Worm (Caenorhabditis elegans) whole organism, mixed stage, embryonic: ENCODE measurements around the gene str-57.

ENCODE experiments used
- M03D4.4 ChIP-seq: sonication (generic microtip); optimal IDR thresholded peaks from 2 replicates; lab custom pipeline; 2017; ENCODE audit warnings: mild to moderate bottlenecking, missing genetic modification characterization, missing compliant biosample characterization
- blmp-1 ChIP-seq: fragments of 150-350 bp; optimal IDR thresholded peaks from 2 replicates; lab custom pipeline; 2014; ENCODE audit warnings: missing biosample characterization, missing genetic modification characterization
- ceh-39 ChIP-seq: fragments of 150-350 bp; optimal IDR thresholded peaks from 2 replicates; lab custom pipeline; 2014; ENCODE audit warnings: missing biosample characterization, missing genetic modification characterization
- ceh-43 ChIP-seq: fragments of 200-800 bp; sonication (Bioruptor generic); optimal IDR thresholded peaks from 2 replicates; lab custom pipeline; 2018; ENCODE audit warnings: mild to moderate bottlenecking, missing genetic modification characterization, moderate library complexity, missing compliant biosample characterization
- ceh-83 ChIP-seq: fragments of 200-800 bp; sonication (Bioruptor generic); optimal IDR thresholded peaks from 2 replicates; lab custom pipeline; 2018; ENCODE audit warnings: mild to moderate bottlenecking, missing genetic modification characterization, missing compliant biosample characterization
- ces-1 ChIP-seq: fragments of 150-350 bp; optimal IDR thresholded peaks from 2 replicates; lab custom pipeline; 2014; ENCODE audit warnings: missing biosample characterization, missing genetic modification reagents, missing genetic modification characterization
- drap-1 ChIP-seq: fragments of 200-800 bp; sonication (Bioruptor generic); optimal IDR thresholded peaks from 3 replicates; lab custom pipeline; 2018; ENCODE audit warnings: mild to moderate bottlenecking, missing genetic modification characterization, missing compliant biosample characterization
- elt-1 ChIP-seq: sonication (generic microtip); optimal IDR thresholded peaks from 2 replicates; lab custom pipeline; 2017; ENCODE audit warnings: missing genetic modification characterization, mild to moderate bottlenecking, missing compliant biosample characterization, antibody characterized with exemption, moderate library complexity, borderline replicate concordance; ENCODE audit not compliant: insufficient read depth
- elt-3 ChIP-seq: fragments of 150-350 bp; optimal IDR thresholded peaks from 2 replicates; lab custom pipeline; 2014; ENCODE audit warnings: missing biosample characterization, missing genetic modification characterization
- flh-1 ChIP-seq: fragments of 200-800 bp; sonication (Bioruptor generic); optimal IDR thresholded peaks from 2 replicates; lab custom pipeline; 2018; ENCODE audit warnings: mild to moderate bottlenecking, missing genetic modification characterization, moderate library complexity, missing compliant biosample characterization
- ham-2 ChIP-seq: fragments of 200-800 bp; sonication (Bioruptor generic); optimal IDR thresholded peaks from 2 replicates; lab custom pipeline; 2018; ENCODE audit warnings: mild to moderate bottlenecking, missing genetic modification characterization, missing compliant biosample characterization
- hlh-1 ChIP-seq: fragments of 150-350 bp; optimal IDR thresholded peaks from 2 replicates; lab custom pipeline; 2014; ENCODE audit warnings: missing biosample characterization, missing genetic modification reagents, missing genetic modification characterization
- lin-13 ChIP-seq: fragments of 150-350 bp; optimal IDR thresholded peaks from 2 replicates; lab custom pipeline; 2014; ENCODE audit warnings: missing biosample characterization, missing genetic modification characterization
- lin-32 ChIP-seq: fragments of 200-800 bp; sonication (Bioruptor generic); optimal IDR thresholded peaks from 2 replicates; lab custom pipeline; 2018; ENCODE audit warnings: mild to moderate bottlenecking, missing genetic modification characterization, missing compliant biosample characterization
- lsy-2 ChIP-seq: fragments of 150-350 bp; optimal IDR thresholded peaks from 2 replicates; lab custom pipeline; 2014; ENCODE audit warnings: missing biosample characterization, missing genetic modification characterization
- mab-5 ChIP-seq: fragments of 150-350 bp; optimal IDR thresholded peaks from 2 replicates; lab custom pipeline; 2014; ENCODE audit warnings: missing biosample characterization, missing genetic modification characterization
- mep-1 ChIP-seq: fragments of 150-350 bp; optimal IDR thresholded peaks from 2 replicates; lab custom pipeline; 2017; ENCODE audit warnings: missing biosample characterization, missing genetic modification reagents, missing genetic modification characterization, inconsistent platforms
- mls-2 ChIP-seq: sonication (generic microtip); optimal IDR thresholded peaks from 2 replicates; lab custom pipeline; 2016; ENCODE audit warnings: mild to moderate bottlenecking, missing genetic modification characterization, moderate library complexity, missing compliant biosample characterization
- nhr-12 ChIP-seq: fragments of 150-350 bp; optimal IDR thresholded peaks from 2 replicates; lab custom pipeline; 2014; ENCODE audit warnings: missing biosample characterization, missing genetic modification characterization
- nhr-2 ChIP-seq: fragments of 150-350 bp; optimal IDR thresholded peaks from 2 replicates; lab custom pipeline; 2014; ENCODE audit warnings: missing biosample characterization, missing genetic modification characterization
- nhr-237 ChIP-seq: fragments of 150-350 bp; optimal IDR thresholded peaks from 2 replicates; lab custom pipeline; 2014; ENCODE audit warnings: missing biosample characterization, missing genetic modification characterization
- nhr-28 ChIP-seq: fragments of 150-350 bp; optimal IDR thresholded peaks from 2 replicates; lab custom pipeline; 2014; ENCODE audit warnings: missing biosample characterization, missing genetic modification characterization
- nhr-76 ChIP-seq: sonication (generic microtip); optimal IDR thresholded peaks from 2 replicates; lab custom pipeline; 2017; ENCODE audit warnings: missing biosample characterization, missing genetic modification characterization
- pha-4 ChIP-seq: fragments of 150-350 bp; optimal IDR thresholded peaks from 2 replicates; lab custom pipeline; 2018; ENCODE audit warnings: missing biosample characterization, missing genetic modification reagents, missing genetic modification characterization
- sem-2 ChIP-seq: fragments of 200-800 bp; sonication (Bioruptor generic); optimal IDR thresholded peaks from 2 replicates; lab custom pipeline; 2018; ENCODE audit warnings: mild to moderate bottlenecking, missing genetic modification characterization, missing compliant biosample characterization
- sptf-1 ChIP-seq: sonication (generic microtip); optimal IDR thresholded peaks from 2 replicates; lab custom pipeline; 2017; ENCODE audit warnings: mild to moderate bottlenecking, missing genetic modification characterization, moderate library complexity, missing compliant biosample characterization
- tbx-8 ChIP-seq: fragments of 200-800 bp; sonication (Bioruptor generic); optimal IDR thresholded peaks from 2 replicates; lab custom pipeline; 2018; ENCODE audit warnings: mild to moderate bottlenecking, missing genetic modification characterization, moderate library complexity, missing compliant biosample characterization
- unc-120 ChIP-seq: sonication (generic microtip); optimal IDR thresholded peaks from 2 replicates; lab custom pipeline; 2017; ENCODE audit warnings: missing genetic modification characterization, missing compliant biosample characterization; ENCODE audit not compliant: poor library complexity, severe bottlenecking
- unc-39 ChIP-seq: fragments of 150-350 bp; optimal IDR thresholded peaks from 2 replicates; lab custom pipeline; 2014; ENCODE audit warnings: missing biosample characterization, missing genetic modification characterization
- unc-62 ChIP-seq: fragments of 150-350 bp; optimal IDR thresholded peaks from 2 replicates; lab custom pipeline; 2014; ENCODE audit warnings: missing biosample characterization, missing genetic modification reagents, missing genetic modification characterization
- zip-8 ChIP-seq: fragments of 150-350 bp; optimal IDR thresholded peaks from 2 replicates; lab custom pipeline; 2014; ENCODE audit warnings: missing biosample characterization, missing genetic modification characterization
- ztf-11 ChIP-seq: fragments of 150-350 bp; optimal IDR thresholded peaks from 2 replicates; lab custom pipeline; 2014; ENCODE audit warnings: missing biosample characterization, missing genetic modification characterization

Gene str-57

ce11 chrV:15885967-15886366 lies 15.5 kb downstream of the str-57 start, which contains the start of gene T06C12.9:
Gene T06C12.9, minus strand, starts transcription at chrV:15886067.
- no peak for TF ChIP-seq elt-1 (tag; lab: Kevin White, UChicago)
- no peak for TF ChIP-seq pha-4
- no peak for TF ChIP-seq ztf-11
- no peak for TF ChIP-seq mep-1 (tag; lab: Kevin White, UChicago)
- TF ChIP-seq, all 35 proteins: peak for 0

DNA sequence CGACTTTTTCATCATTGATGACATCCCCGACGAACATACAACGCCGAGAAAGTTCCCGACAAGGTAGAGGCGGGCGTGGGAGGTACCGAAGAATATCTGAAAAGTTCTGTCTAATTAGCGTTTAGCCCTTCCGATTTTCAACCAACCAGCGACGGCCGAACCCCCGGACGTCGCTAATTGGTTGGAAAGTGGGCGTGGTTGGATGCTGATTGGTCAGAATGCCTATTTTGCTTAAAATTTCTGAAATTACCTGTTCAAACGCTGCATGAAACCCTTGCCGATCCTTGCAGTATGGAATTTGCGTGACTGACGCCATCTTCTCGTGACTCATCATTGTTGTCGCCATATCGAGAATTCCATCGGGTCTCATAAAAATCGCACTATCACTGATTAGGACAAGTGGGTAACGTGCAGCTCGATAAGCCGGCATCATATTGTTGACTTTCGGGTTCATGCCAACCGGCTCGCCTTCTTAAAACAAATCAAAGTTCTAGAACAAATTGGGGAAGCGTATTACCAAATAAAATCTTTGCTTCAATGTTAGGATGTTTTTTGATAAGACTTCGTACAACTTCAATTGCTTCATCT lies 17.3 kb downstream of the str-57 start:
- TF ChIP-seq nhr-2 (no peak), unc-62 (GFP tag; lab: Kevin White, UChicago) (no peak)

DNA sequence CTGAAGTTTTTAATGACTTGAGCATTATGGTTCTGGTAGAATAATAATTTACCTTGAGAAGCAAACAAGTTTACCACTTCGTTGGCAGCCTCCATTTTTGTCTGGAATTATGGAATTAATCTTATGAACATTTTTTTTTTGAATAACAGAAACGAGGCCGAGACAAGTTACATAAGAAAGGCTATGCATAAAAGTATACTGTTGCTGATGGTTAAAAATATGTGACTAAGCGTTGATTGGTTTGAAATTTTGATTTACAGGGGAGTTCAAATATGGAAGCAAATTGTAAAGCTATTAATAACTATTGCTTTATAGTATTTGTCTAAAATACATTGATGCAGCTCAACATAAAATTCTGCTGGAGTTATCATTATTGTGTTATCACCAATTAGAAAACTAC lies 18.3 kb downstream of the str-57 start, which contains the start of gene cgt-1:
TSS of gene cgt-1 (minus strand) at position 101 of the 400 bp plus-strand sequence.
- TF ChIP-seq sem-2 (no peak), flh-1 (GFP tag; lab: Kevin White, UChicago) (no peak), mep-1 (tag; lab: Kevin White, UChicago) (no peak), unc-120 (tag; lab: Kevin White, UChicago) (no peak), ceh-83 (no peak), mab-5 (tag; lab: Kevin White, UChicago) (no peak), tbx-8 (no peak), nhr-12 (tag; lab: Kevin White, UChicago) (no peak), ces-1 (no peak), unc-39 (tag; lab: Kevin White, UChicago) (no peak), elt-1 (tag; lab: Kevin White, UChicago) (no peak), ztf-11 (no peak), nhr-237 (tag; lab: Kevin White, UChicago) (no peak), drap-1 (GFP tag; lab: Kevin White, UChicago) (no peak), nhr-2 (no peak), lin-13 (tag; lab: Kevin White, UChicago) (no peak), zip-8 (tag; lab: Kevin White, UChicago) (no peak), blmp-1 (tag; lab: Kevin White, UChicago) (no peak), hlh-1 (tag; lab: Kevin White, UChicago) (no peak)

DNA sequence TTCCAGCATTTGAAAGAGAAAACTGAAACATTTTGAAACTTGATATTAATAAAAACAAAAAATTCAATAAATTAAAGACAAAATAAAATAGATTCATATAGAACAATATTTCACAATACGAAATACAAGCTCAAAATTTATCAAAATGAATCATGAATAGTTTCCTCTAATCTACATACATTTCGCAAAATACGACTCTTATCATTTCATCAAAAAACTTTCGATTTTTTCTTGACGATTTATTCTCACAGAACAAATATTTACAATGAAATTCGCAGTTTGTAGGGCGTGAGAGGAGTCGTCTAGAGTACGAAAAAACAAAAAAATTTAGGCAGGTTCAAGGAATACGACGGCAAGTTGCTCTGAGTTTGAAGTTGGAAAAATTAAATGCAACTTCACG lies 19.7 kb downstream of the str-57 start:
- TF ChIP-seq ceh-83 = no peak
- no peak for TF ChIP-seq pha-4
- TF ChIP-seq ceh-39 (tag; lab: Kevin White, UChicago) = no peak
- no peak for TF ChIP-seq nhr-237 (tag; lab: Kevin White, UChicago)
- TF ChIP-seq mab-5 (tag; lab: Kevin White, UChicago) = no peak
- no peak for TF ChIP-seq blmp-1 (tag; lab: Kevin White, UChicago)
- no peak for TF ChIP-seq nhr-28 (tag; lab: Kevin White, UChicago)
- no peak for TF ChIP-seq elt-1 (tag; lab: Kevin White, UChicago)
- no peak for TF ChIP-seq unc-62 (GFP tag; lab: Kevin White, UChicago)
- TF ChIP-seq mls-2 (tag; lab: Kevin White, UChicago) = no peak
- TF ChIP-seq nhr-12 (tag; lab: Kevin White, UChicago) = no peak
- no peak for TF ChIP-seq nhr-76 (tag; lab: Kevin White, UChicago)
- no peak for TF ChIP-seq lin-13 (tag; lab: Kevin White, UChicago)
- TF ChIP-seq ham-2 (GFP tag; lab: Kevin White, UChicago) = no peak
- TF ChIP-seq ceh-43 (GFP tag; lab: Kevin White, UChicago) = no peak
- no peak for TF ChIP-seq lin-32 (GFP tag; lab: Kevin White, UChicago)
- TF ChIP-seq flh-1 (GFP tag; lab: Kevin White, UChicago) = no peak

DNA sequence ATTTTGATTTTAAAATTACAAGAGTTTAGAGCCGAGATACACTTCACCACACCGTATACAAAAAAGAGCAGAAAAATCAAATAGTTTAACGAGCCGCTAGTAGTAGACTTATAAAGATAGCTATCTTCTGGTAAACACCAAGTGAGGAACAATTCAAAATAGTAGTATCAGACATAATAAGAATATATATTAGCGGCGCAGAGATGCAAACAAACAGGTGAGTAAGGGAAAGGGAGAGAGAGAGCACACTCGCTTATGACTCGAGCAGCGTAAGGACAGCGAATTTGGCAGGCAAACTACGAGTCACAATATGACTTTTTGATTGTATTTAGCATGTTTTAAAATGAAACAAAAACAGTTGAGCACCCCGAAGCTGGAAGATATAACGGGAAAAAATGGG lies 20.8 kb downstream of the str-57 start:
- TF ChIP-seq drap-1 (GFP tag; lab: Kevin White, UChicago) = no peak

DNA sequence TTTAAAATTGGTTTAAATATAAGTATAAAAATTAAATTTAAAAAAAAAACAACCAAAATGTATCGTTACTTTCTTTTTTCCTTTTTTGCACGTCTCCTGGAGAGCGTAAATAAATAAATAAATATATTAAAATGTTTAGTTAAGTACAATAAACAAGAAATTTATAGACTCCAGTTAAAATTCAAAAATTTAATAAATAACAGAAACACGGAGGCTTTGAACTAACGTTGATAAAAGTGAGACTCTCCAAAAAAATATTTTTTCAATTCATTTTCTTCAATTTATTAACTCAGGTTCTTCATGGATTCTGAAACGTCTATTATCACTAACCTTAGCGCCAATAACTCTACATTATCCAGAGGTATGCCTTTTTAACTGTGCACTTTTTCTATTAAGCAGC lies 21.3 kb downstream of the str-57 start, which contains the start of gene T06C12.12:
TSS of gene T06C12.12 (plus strand) at position 301 of the 400 bp plus-strand sequence.
- TF ChIP-seq zip-8 (tag; lab: Kevin White, UChicago) (no peak), unc-39 (tag; lab: Kevin White, UChicago) (no peak), sptf-1 (tag; lab: Kevin White, UChicago) (no peak), lsy-2 (no peak), nhr-237 (tag; lab: Kevin White, UChicago) (no peak), drap-1 (GFP tag; lab: Kevin White, UChicago) (no peak), ztf-11 (no peak), M03D4.4 (tag; lab: Kevin White, UChicago) (no peak), unc-62 (GFP tag; lab: Kevin White, UChicago) (no peak), lin-13 (tag; lab: Kevin White, UChicago) (no peak), mep-1 (tag; lab: Kevin White, UChicago) (no peak), nhr-28 (tag; lab: Kevin White, UChicago) (no peak), ces-1 (no peak), tbx-8 (no peak), nhr-2 (no peak), blmp-1 (tag; lab: Kevin White, UChicago) (no peak), mls-2 (tag; lab: Kevin White, UChicago) (no peak), elt-3 (tag; lab: Kevin White, UChicago) (no peak)
- TF ChIP-seq, all 35 proteins: peak for 0
